Worm (Caenorhabditis elegans): ENCODE measurements around the gene ceh-99.
"Not testable (repeated sequence)": the region's sequence is repeated elsewhere in the genome, so short reads cannot be mapped to it uniquely, and the experiment has no call there.

- not testable (repeated sequence) for TF ChIP-seq Y79H2A.3 (GFP tag; conservative IDR thresholded peaks at IDR 0.05); aptf-2 (GFP tag; conservative IDR thresholded peaks at IDR 0.05); nfya-1 (tag; optimal IDR thresholded peaks at IDR 0.05; ENCODE audit: borderline replicate concordance, insufficient read depth); attf-5 (GFP tag; optimal IDR thresholded peaks at IDR 0.05); him-1 (tag; optimal IDR thresholded peaks at IDR 0.05); hsf-1 (GFP tag; IDR thresholded peaks at IDR 0.05); F39B2.1 (GFP tag; IDR thresholded peaks at IDR 0.05)
These were observed 16.4 kb downstream of the ceh-99 start, which contains the start of gene F49C5.3 for ce11 chrII:12536203-12536602.
